Worm (Caenorhabditis elegans): ENCODE data around the gene W01G7.4.

DNA sequence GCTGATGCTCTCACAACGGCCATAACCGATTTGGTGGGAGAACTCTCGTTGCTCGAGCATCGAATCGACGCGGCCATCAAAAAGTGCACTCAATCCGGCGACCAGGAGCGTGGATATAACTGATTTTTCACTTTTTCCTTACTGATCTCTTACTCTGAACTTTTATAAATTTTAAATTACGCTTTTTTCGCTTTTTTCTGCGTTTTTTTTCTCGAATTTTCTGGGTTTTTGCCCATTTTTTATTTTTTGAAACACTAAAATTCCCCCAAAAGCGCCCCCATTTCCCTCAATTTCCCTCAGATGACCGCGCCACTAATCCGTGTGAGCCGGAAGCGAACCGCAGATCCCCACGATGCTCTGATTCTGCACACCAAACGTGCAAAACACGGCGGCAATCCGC lies at the start of gene W01G7.4:
- TF ChIP-seq nhr-12 (tag; optimal IDR thresholded peaks at IDR 0.05) (no peak), aly-2 (tag; optimal IDR thresholded peaks at IDR 0.05) (no peak), zag-1 (tag; optimal IDR thresholded peaks at IDR 0.05) (no peak), snpc-4 (tag; optimal IDR thresholded peaks at IDR 0.05) (no peak), mdl-1 (tag; optimal IDR thresholded peaks at IDR 0.05) (no peak), ztf-11 (tag; optimal IDR thresholded peaks at IDR 0.05) (no peak), nhr-84 (tag; optimal IDR thresholded peaks at IDR 0.05) (no peak), ztf-4 (tag; optimal IDR thresholded peaks at IDR 0.05) (no peak), pag-3 (tag; optimal IDR thresholded peaks at IDR 0.05; ENCODE audit: borderline replicate concordance, insufficient read depth) (no peak), ceh-8 (GFP tag; optimal IDR thresholded peaks at IDR 0.05) (no peak), sptf-1 (tag; optimal IDR thresholded peaks at IDR 0.05) (no peak), ceh-90 (tag; optimal IDR thresholded peaks at IDR 0.05) (no peak)
